Worm (Caenorhabditis elegans): Measurements from ENCODE around the gene sma-4.

- no peak for TF ChIP-seq pha-4 (GFP tag; IDR thresholded peaks at IDR 0.05)
- no peak for TF ChIP-seq pha-4 (tag; optimal IDR thresholded peaks at IDR 0.05)
- no peak for TF ChIP-seq nhr-237 (tag; optimal IDR thresholded peaks at IDR 0.05)
Measured at ce11 chrIII:5815932-5816331, at the start of gene sma-4.
